Fruit fly (Drosophila melanogaster) whole organism: Measurements from ENCODE around the gene CG33725.

ENCODE experiments used
- CG8478 ChIP-seq: fragments of >200 bp; optimal IDR thresholded peaks from 2 replicates; lab custom pipeline; 2018; ENCODE audit warnings: inconsistent platforms
- Dll ChIP-seq: fragments of >200 bp; optimal IDR thresholded peaks from 2 replicates; lab custom pipeline; 2017
- EcR ChIP-seq, 2 experiments: fragments of >200 bp; optimal IDR thresholded peaks; 2 replicates each; lab custom pipeline; 2017; ENCODE audit warnings: missing biosample characterization in 2 of 2, missing genetic modification characterization in 2 of 2, missing genetic modification reagents in 2 of 2
- pan ChIP-seq: fragments of >200 bp; optimal IDR thresholded peaks from 2 replicates; lab custom pipeline; 2017
- psq ChIP-seq: fragments of >200 bp; optimal IDR thresholded peaks from 2 replicates; lab custom pipeline; 2017
- usp ChIP-seq: fragments of >200 bp; optimal IDR thresholded peaks from 2 replicates; lab custom pipeline; 2017; ENCODE audit warnings: missing biosample characterization, missing genetic modification characterization, mixed read lengths

DNA sequence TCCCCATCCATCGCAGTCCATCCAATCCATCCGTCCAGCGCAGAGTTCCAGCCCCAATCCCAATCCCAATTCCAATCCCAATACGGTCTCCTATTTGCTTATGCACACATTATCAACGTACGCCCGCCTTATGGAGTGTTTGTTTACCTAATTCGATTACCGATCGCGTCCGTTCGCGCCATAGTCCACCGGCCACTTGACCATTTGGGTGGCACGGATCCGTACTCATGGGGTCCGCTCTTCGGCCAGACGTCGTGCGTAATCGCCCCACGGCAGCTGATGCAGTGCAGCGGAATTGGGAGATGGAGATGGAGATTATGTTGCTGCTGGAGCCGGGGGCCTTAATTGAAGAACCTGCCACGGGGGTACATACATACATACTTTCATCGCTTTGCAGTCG is 11.9 kb upstream of the CG33725 start:
- TF ChIP-seq pan (lab: Kevin White, UChicago) = no peak
- TF ChIP-seq CG8478 (lab: Kevin White, UChicago) = no peak
- TF ChIP-seq psq (lab: Kevin White, UChicago) = no peak
- no peak for TF ChIP-seq usp (GFP tag; lab: Kevin White, UChicago)
- no peak for TF ChIP-seq EcR (GFP tag; optimal IDR thresholded peaks at IDR 0.05; lab: Kevin White, UChicago)
- no peak for TF ChIP-seq Dll (lab: Kevin White, UChicago)
